Worm (Caenorhabditis elegans): ENCODE results near the gene F49E8.6.

Gene F49E8.6

DNA sequence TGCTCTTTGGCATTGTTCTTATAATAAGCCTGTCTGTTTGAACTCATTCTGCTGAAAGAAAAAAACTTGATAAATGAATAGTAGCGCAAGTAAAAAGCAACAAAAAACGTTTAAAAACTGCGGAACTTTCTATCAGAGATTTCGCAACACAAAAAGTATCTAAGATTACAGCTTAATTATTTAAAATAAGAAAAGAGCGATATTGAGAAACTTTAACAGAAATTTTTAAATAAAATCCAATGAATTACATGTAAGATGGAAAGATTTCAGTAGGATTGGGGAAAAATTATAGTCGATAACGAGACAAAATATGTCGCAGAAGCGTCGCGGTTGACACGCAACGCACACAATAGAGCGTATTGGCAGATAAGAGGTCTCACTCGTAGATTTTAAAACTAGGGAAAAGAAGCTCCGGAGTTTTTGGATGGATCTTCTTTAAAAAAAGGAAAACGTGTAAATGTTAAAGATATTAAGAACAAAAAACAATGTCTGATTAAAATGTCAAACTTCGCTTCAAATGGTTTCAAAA, 7.2 kb upstream of the F49E8.6 start, which contains the start of gene ima-3 (continued):
- TF ChIP-seq ztf-4 (tag; optimal IDR thresholded peaks at IDR 0.05) (no peak), nhr-237 (tag; optimal IDR thresholded peaks at IDR 0.05) (no peak), skn-1 (tag; optimal IDR thresholded peaks at IDR 0.05) (no peak), lsy-2 (tag; optimal IDR thresholded peaks at IDR 0.05) (peak in 1 of 2 experiments; percentile 66), sma-3 (GFP tag; optimal IDR thresholded peaks at IDR 0.05) (no peak), sem-4 (tag; optimal IDR thresholded peaks at IDR 0.05) (peak; percentile 60), zag-1 (tag; optimal IDR thresholded peaks at IDR 0.05) (peak; percentile 22), unc-39 (tag; optimal IDR thresholded peaks at IDR 0.05) (no peak), aly-2 (tag; optimal IDR thresholded peaks at IDR 0.05) (no peak), crh-2 (tag; optimal IDR thresholded peaks at IDR 0.05) (peak; percentile 52), unc-62 (GFP tag; optimal IDR thresholded peaks at IDR 0.05) (no peak)

DNA sequence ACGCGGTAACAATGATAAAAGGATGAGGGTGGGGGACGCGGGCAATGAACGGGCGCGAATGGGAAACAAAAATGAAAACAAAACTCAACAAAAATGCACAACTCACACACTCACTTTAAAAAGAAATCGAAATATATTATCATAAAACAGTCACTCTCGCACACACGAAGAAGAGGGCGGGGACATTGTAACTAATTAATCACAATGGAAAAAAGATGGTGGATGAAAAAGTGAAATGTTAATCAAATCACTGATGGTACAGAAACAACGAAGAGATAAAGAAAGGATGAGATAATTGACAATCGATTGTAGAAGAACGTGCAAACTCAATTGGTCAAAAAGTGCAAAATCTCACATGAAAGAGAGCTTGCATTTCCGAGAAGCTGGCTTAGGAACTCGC, 4.8 kb upstream of the F49E8.6 start:
- TF ChIP-seq ztf-4 (tag; optimal IDR thresholded peaks at IDR 0.05) (no peak), sma-3 (GFP tag; optimal IDR thresholded peaks at IDR 0.05) (no peak), nhr-237 (tag; optimal IDR thresholded peaks at IDR 0.05) (no peak), unc-62 (GFP tag; optimal IDR thresholded peaks at IDR 0.05) (no peak), nhr-129 (tag; optimal IDR thresholded peaks at IDR 0.05) (no peak), egl-27 (tag; optimal IDR thresholded peaks at IDR 0.05) (no peak), ceh-16 (tag; optimal IDR thresholded peaks at IDR 0.05) (no peak), nhr-77 (tag; optimal IDR thresholded peaks at IDR 0.05) (no peak), ama-1 (optimal IDR thresholded peaks at IDR 0.05) (no peak), elt-1 (tag; optimal IDR thresholded peaks at IDR 0.05) (no peak), sma-9 (GFP tag; optimal IDR thresholded peaks at IDR 0.05) (no peak), sma-9 (tag; optimal IDR thresholded peaks at IDR 0.05) (no peak), ztf-11 (tag; optimal IDR thresholded peaks at IDR 0.05) (no peak), peb-1 (tag; optimal IDR thresholded peaks at IDR 0.05) (no peak), nhr-10 (tag; optimal IDR thresholded peaks at IDR 0.05) (no peak), nhr-11 (tag; optimal IDR thresholded peaks at IDR 0.05) (no peak), nhr-21 (tag; optimal IDR thresholded peaks at IDR 0.05) (no peak), R02D3.7 (tag; optimal IDR thresholded peaks at IDR 0.05) (no peak), C34F6.9 (tag; optimal IDR thresholded peaks at IDR 0.05) (no peak), dmd-4 (tag; optimal IDR thresholded peaks at IDR 0.05) (no peak)

DNA sequence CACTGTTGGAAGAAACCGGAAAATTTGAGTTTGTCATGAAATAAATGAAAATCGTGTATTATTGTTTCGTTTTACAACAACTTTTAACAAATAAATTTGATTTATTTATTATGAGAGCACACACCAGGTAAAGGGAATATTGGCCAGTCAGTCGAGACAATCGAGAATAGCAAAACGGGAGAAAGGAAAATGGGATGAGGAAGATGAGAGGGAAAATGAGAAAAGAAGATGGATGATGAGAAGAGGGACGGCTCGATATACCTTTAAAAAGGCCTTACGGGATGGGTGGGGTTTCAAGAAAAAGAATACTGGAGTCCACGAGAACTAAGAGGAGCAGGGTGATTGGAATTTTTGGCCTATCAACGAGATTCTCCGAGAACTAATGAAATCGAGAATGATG, 4.2 kb upstream of the F49E8.6 start:
- TF ChIP-seq skn-1 (tag; optimal IDR thresholded peaks at IDR 0.05): no peak
- no peak for TF ChIP-seq ceh-82 (tag; optimal IDR thresholded peaks at IDR 0.05)

DNA sequence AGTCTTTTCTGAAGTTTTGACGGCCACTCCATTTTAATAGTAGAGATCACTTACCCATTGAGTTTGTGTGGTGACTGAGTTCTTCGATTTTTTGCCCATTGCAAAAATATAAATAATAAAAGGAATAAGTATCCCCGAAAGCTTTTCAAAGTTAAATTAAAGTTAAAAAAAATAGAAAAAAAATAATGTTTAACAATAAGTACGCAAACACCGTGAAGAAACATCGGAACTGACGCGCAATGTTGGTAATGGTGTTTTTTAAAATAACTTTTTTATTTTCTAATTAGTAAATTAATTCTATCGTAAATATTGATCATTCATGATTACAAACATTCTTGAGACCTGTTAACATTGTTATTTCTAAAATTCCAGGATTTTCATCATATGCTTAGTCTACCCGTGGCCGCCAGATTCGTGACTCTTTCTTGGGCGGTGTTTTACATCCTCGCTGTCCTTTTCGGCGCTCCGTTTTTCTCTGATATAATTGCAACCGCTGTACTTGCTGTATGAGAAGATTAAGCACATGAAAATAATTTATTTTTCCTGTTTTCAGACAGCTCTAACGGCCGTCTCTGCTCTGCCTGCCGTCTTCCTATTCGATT, 1.9 kb upstream of the F49E8.6 start, which contains the start of the genes F49E8.7, F49E8.8 and nprl-2:
TSS of gene F49E8.7 (minus strand) at position 101 of the 602 bp plus-strand sequence.
TSS of gene F49E8.8 (plus strand) at position 373 of the 602 bp plus-strand sequence.
TSS of gene nprl-2 (plus strand) at position 552 of the 602 bp plus-strand sequence.
- TF ChIP-seq C34F6.9 (tag; optimal IDR thresholded peaks at IDR 0.05) (peak; percentile 7), sem-4 (tag; optimal IDR thresholded peaks at IDR 0.05) (no peak)

DNA sequence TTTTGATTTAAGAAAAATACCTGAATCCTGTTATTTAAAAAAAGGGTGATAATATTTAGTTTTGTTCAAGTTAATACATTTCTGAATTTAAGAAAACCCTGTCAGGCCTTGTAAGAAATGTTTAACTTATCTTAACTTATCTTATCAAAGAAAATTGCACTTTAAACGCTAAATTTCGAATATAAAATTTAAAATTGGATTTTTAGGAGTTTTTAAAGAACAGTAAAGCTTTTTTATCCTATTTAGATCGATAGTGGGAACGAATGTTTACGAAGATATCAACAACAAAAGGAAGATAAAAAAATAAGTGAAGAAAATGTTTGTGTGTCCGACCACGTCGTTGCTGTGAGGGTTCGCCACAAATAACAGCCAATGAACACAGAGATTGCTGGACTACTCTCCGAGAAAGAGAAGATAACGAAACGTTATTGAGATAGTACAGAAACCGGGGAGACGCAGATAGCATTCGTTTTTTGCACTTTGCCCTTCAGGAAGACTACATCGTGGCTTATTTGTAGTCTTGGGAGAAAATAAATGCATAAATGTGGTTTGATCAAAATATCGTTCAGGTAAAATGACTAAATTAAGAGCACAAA, 1.4 kb downstream of the F49E8.6 start, which contains the start of gene dif-1:
TSS of gene dif-1 (minus strand) at position 51 of the 596 bp plus-strand sequence.
- TF ChIP-seq gmeb-1 (tag; optimal IDR thresholded peaks at IDR 0.05) (peak; percentile 43), lin-11 (tag; optimal IDR thresholded peaks at IDR 0.05) (no peak), unc-62 (GFP tag; optimal IDR thresholded peaks at IDR 0.05) (no peak), nhr-129 (tag; optimal IDR thresholded peaks at IDR 0.05) (peak; percentile 56), crh-2 (tag; optimal IDR thresholded peaks at IDR 0.05) (peak; percentile 76), sma-3 (GFP tag; optimal IDR thresholded peaks at IDR 0.05) (peak; percentile 14), ceh-82 (tag; optimal IDR thresholded peaks at IDR 0.05) (no peak), nhr-21 (tag; optimal IDR thresholded peaks at IDR 0.05) (peak; percentile 58), elt-3 (tag; optimal IDR thresholded peaks at IDR 0.05) (no peak), ama-1 (optimal IDR thresholded peaks at IDR 0.05) (no peak), skn-1 (tag; optimal IDR thresholded peaks at IDR 0.05) (no peak), Y55F3AM.14 (GFP tag; optimal IDR thresholded peaks at IDR 0.05) (no peak), fos-1 (tag; optimal IDR thresholded peaks at IDR 0.05) (peak; percentile 51), nhr-25 (tag; optimal IDR thresholded peaks at IDR 0.05) (no peak), F13H6.1 (tag; optimal IDR thresholded peaks at IDR 0.05) (peak; percentile 53), ztf-11 (tag; optimal IDR thresholded peaks at IDR 0.05) (no peak), nhr-12 (tag; optimal IDR thresholded peaks at IDR 0.05) (no peak), lsy-2 (tag; optimal IDR thresholded peaks at IDR 0.05) (peak in 1 of 2 experiments; percentile 63), nhr-23 (tag; optimal IDR thresholded peaks at IDR 0.05) (no peak), ceh-16 (tag; optimal IDR thresholded peaks at IDR 0.05) (no peak), snpc-4 (tag; optimal IDR thresholded peaks at IDR 0.05) (no peak), nhr-11 (tag; optimal IDR thresholded peaks at IDR 0.05) (no peak), ztf-1 (GFP tag; conservative IDR thresholded peaks at IDR 0.05) (no peak), aly-2 (tag; optimal IDR thresholded peaks at IDR 0.05) (no peak), sma-9 (GFP tag; optimal IDR thresholded peaks at IDR 0.05) (peak; percentile 47), sma-9 (tag; optimal IDR thresholded peaks at IDR 0.05) (no peak), ZK546.5 (tag; optimal IDR thresholded peaks at IDR 0.05) (no peak), sem-4 (tag; optimal IDR thresholded peaks at IDR 0.05) (peak; percentile 39), C34F6.9 (tag; optimal IDR thresholded peaks at IDR 0.05) (peak; percentile 41)

Measured in whole organism, L2 larva.